Fruit fly (Drosophila melanogaster) whole organism, embryonic: ENCODE measurements around the gene CG34309.

Experiments
- Atf6 ChIP-seq: fragments of 200-800 bp; sonication (Bioruptor generic); IDR thresholded peaks from 2 replicates; pipeline ENCODE4 v1.3.6; 2022; ENCODE audit warnings: missing biosample characterization, missing genetic modification characterization
- Bdp1 ChIP-seq: fragments of 200-800 bp; sonication (Bioruptor generic); optimal IDR thresholded peaks from 3 replicates; lab custom pipeline; 2016; ENCODE audit warnings: missing biosample characterization, missing genetic modification characterization
- C15 ChIP-seq: fragments of 200-800 bp; sonication (Bioruptor generic); IDR thresholded peaks from 3 replicates; pipeline ENCODE4 v1.3.6; 2022; ENCODE audit warnings: missing biosample characterization, missing genetic modification characterization
- CG10267 ChIP-seq: fragments of 200-800 bp; sonication (Bioruptor generic); optimal IDR thresholded peaks from 2 replicates; lab custom pipeline; 2018; ENCODE audit warnings: missing biosample characterization, mild to moderate bottlenecking, missing genetic modification characterization, moderate library complexity
- CG10431 ChIP-seq: fragments of 200-800 bp; sonication (Bioruptor generic); optimal IDR thresholded peaks from 3 replicates; lab custom pipeline; 2018; ENCODE audit warnings: missing biosample characterization, mild to moderate bottlenecking, missing genetic modification characterization
- CG10543 ChIP-seq: fragments of 200-800 bp; sonication (Bioruptor generic); optimal IDR thresholded peaks from 3 replicates; lab custom pipeline; 2017; ENCODE audit warnings: missing biosample characterization, mild to moderate bottlenecking, missing genetic modification characterization, moderate library complexity
- CG10654 ChIP-seq: fragments of 200-800 bp; sonication (Bioruptor generic); optimal IDR thresholded peaks from 2 replicates; lab custom pipeline; 2016; ENCODE audit warnings: missing biosample characterization, missing genetic modification characterization
- CG10959 ChIP-seq: fragments of 200-800 bp; sonication (Bioruptor generic); IDR thresholded peaks from 2 replicates; pipeline ENCODE4 v1.3.6; 2022; ENCODE audit warnings: missing biosample characterization, missing genetic modification characterization
- CG11696 ChIP-seq: fragments of 200-800 bp; sonication (Bioruptor generic); IDR thresholded peaks from 2 replicates; pipeline ENCODE4 v1.3.6; 2022; ENCODE audit warnings: missing biosample characterization, missing genetic modification characterization
- CG12236 ChIP-seq: fragments of 200-800 bp; sonication (Bioruptor generic); optimal IDR thresholded peaks from 2 replicates; lab custom pipeline; 2016; ENCODE audit warnings: missing biosample characterization, missing genetic modification characterization
- CG12659 ChIP-seq: fragments of 200-800 bp; sonication (Bioruptor generic); optimal IDR thresholded peaks from 3 replicates; lab custom pipeline; 2017; ENCODE audit warnings: mild to moderate bottlenecking, missing biosample characterization, missing genetic modification reagents, missing genetic modification characterization
- CG12942 ChIP-seq: fragments of 200-800 bp; sonication (Bioruptor generic); optimal IDR thresholded peaks from 3 replicates; lab custom pipeline; 2016; ENCODE audit warnings: missing biosample characterization, missing genetic modification characterization
- CG1602 ChIP-seq: fragments of 200-800 bp; sonication (Bioruptor generic); optimal IDR thresholded peaks from 3 replicates; lab custom pipeline; 2016; ENCODE audit warnings: missing biosample characterization, missing genetic modification characterization
- CG1603 ChIP-seq: fragments of 200-800 bp; sonication (Bioruptor generic); optimal IDR thresholded peaks from 2 replicates; lab custom pipeline; 2019; ENCODE audit warnings: missing biosample characterization, mild to moderate bottlenecking, missing genetic modification characterization, moderate library complexity
- CG2116 ChIP-seq: fragments of 200-800 bp; sonication (Bioruptor generic); optimal IDR thresholded peaks from 3 replicates; lab custom pipeline; 2018; ENCODE audit warnings: missing biosample characterization, mild to moderate bottlenecking, missing genetic modification characterization
- CG2120 ChIP-seq: fragments of 200-800 bp; sonication (Bioruptor generic); optimal IDR thresholded peaks from 3 replicates; lab custom pipeline; 2016; ENCODE audit warnings: missing biosample characterization, missing genetic modification characterization
- CG4282 ChIP-seq: fragments of 200-800 bp; sonication (Bioruptor generic); optimal IDR thresholded peaks from 2 replicates; lab custom pipeline; 2016; ENCODE audit warnings: missing biosample characterization, missing genetic modification characterization
- CG4404 ChIP-seq: fragments of 200-800 bp; sonication (Bioruptor generic); IDR thresholded peaks from 2 replicates; pipeline ENCODE4 v1.3.6; 2022; ENCODE audit warnings: missing biosample characterization, missing genetic modification characterization
- CG4617 ChIP-seq: fragments of 200-800 bp; sonication (Bioruptor generic); optimal IDR thresholded peaks from 3 replicates; lab custom pipeline; 2016; ENCODE audit warnings: missing biosample characterization, missing genetic modification characterization, borderline replicate concordance
- CG7963 ChIP-seq: fragments of 200-800 bp; sonication (Bioruptor generic); IDR thresholded peaks from 3 replicates; pipeline ENCODE4 v1.3.6; 2022; ENCODE audit warnings: missing biosample characterization, missing genetic modification characterization; ENCODE audit not compliant: partially characterized antibody
- Dbx ChIP-seq: fragments of 200-800 bp; sonication (Bioruptor generic); IDR thresholded peaks from 3 replicates; pipeline ENCODE4 v1.3.6; 2022; ENCODE audit warnings: missing biosample characterization, missing genetic modification characterization
- Dip2 ChIP-seq: fragments of 200-800 bp; sonication (Bioruptor generic); IDR thresholded peaks from 2 replicates; pipeline ENCODE4 v1.3.6; 2022; ENCODE audit warnings: missing biosample characterization, missing genetic modification characterization
- Dp ChIP-seq: fragments of 200-800 bp; sonication (Bioruptor generic); optimal IDR thresholded peaks from 2 replicates; lab custom pipeline; 2018; ENCODE audit warnings: missing biosample characterization, mild to moderate bottlenecking, missing genetic modification characterization, moderate library complexity
- Drgx ChIP-seq: fragments of 200-800 bp; sonication (Bioruptor generic); IDR thresholded peaks from 2 replicates; pipeline ENCODE4 v1.3.6; 2022; ENCODE audit warnings: missing biosample characterization, missing genetic modification characterization
- Hr39 ChIP-seq: fragments of >200 bp; optimal IDR thresholded peaks from 2 replicates; lab custom pipeline; 2017
- Hr51 ChIP-seq, 2 experiments: fragments of 200-800 bp; sonication (Bioruptor generic); optimal IDR thresholded peaks; 2 replicates in 1 of 2; 3 replicates in 1 of 2; lab custom pipeline; 2016 to 2018; ENCODE audit warnings: missing biosample characterization in 2 of 2, missing genetic modification characterization in 2 of 2, mild to moderate bottlenecking in 1 of 2, moderate library complexity in 1 of 2
- Kr ChIP-seq: fragments of 200-800 bp; sonication (Bioruptor generic); optimal IDR thresholded peaks from 2 replicates; lab custom pipeline; 2017; ENCODE audit warnings: missing biosample characterization, mild to moderate bottlenecking, missing genetic modification characterization
- MBD-R2 ChIP-seq: fragments of 200-800 bp; sonication (Bioruptor generic); IDR thresholded peaks from 2 replicates; pipeline ENCODE4 v1.3.6; 2022; ENCODE audit warnings: missing biosample characterization, missing genetic modification characterization
- MESR4 ChIP-seq: fragments of 200-800 bp; sonication (Bioruptor generic); optimal IDR thresholded peaks from 2 replicates; lab custom pipeline; 2018; ENCODE audit warnings: missing biosample characterization, mild to moderate bottlenecking, missing genetic modification characterization, moderate library complexity
- Ptx1 ChIP-seq: fragments of 200-800 bp; sonication (Bioruptor generic); IDR thresholded peaks from 2 replicates; pipeline ENCODE4 v1.3.6; 2022; ENCODE audit warnings: missing biosample characterization, missing genetic modification characterization
- chn ChIP-seq: fragments of 200-800 bp; sonication (Bioruptor generic); optimal IDR thresholded peaks from 2 replicates; lab custom pipeline; 2016; ENCODE audit warnings: missing biosample characterization, missing genetic modification characterization
- dimm ChIP-seq: fragments of 200-800 bp; sonication (Bioruptor generic); IDR thresholded peaks from 2 replicates; pipeline ENCODE4 v1.3.6; 2022; ENCODE audit warnings: missing biosample characterization, missing genetic modification characterization
- dmrt11E ChIP-seq: fragments of 200-800 bp; sonication (Bioruptor generic); optimal IDR thresholded peaks from 3 replicates; lab custom pipeline; 2018; ENCODE audit warnings: missing biosample characterization, mild to moderate bottlenecking, missing genetic modification characterization, moderate library complexity
- exex ChIP-seq: fragments of 200-800 bp; sonication (Bioruptor generic); optimal IDR thresholded peaks from 4 replicates; lab custom pipeline; 2018; ENCODE audit warnings: missing biosample characterization, mild to moderate bottlenecking, missing genetic modification characterization, moderate library complexity
- eyg ChIP-seq: fragments of 200-800 bp; sonication (Bioruptor generic); optimal IDR thresholded peaks from 3 replicates; lab custom pipeline; 2016; ENCODE audit warnings: missing biosample characterization, missing genetic modification characterization
- gce ChIP-seq: fragments of 200-800 bp; sonication (Bioruptor generic); IDR thresholded peaks from 3 replicates; pipeline ENCODE4 v1.3.6; 2022; ENCODE audit warnings: missing biosample characterization, missing genetic modification characterization
- grn ChIP-seq: fragments of 200-800 bp; sonication (Bioruptor generic); optimal IDR thresholded peaks from 3 replicates; lab custom pipeline; 2017; ENCODE audit warnings: missing biosample characterization, missing genetic modification characterization
- her ChIP-seq: fragments of 200-800 bp; sonication (Bioruptor generic); optimal IDR thresholded peaks from 2 replicates; lab custom pipeline; 2016; ENCODE audit warnings: missing biosample characterization, missing genetic modification characterization
- ind ChIP-seq: fragments of 200-800 bp; sonication (Bioruptor generic); optimal IDR thresholded peaks from 3 replicates; lab custom pipeline; 2016; ENCODE audit warnings: missing biosample characterization, missing genetic modification characterization
- mld ChIP-seq: fragments of 200-800 bp; sonication (Bioruptor generic); IDR thresholded peaks from 3 replicates; pipeline ENCODE4 v1.3.6; 2022; ENCODE audit warnings: missing biosample characterization, missing genetic modification characterization; ENCODE audit not compliant: partially characterized antibody
- nerfin-1 ChIP-seq: fragments of 200-800 bp; sonication (Bioruptor generic); optimal IDR thresholded peaks from 3 replicates; lab custom pipeline; 2019; ENCODE audit warnings: missing biosample characterization, mild to moderate bottlenecking, missing genetic modification characterization, moderate library complexity
- ranshi ChIP-seq: fragments of 200-800 bp; sonication (Bioruptor generic); IDR thresholded peaks from 2 replicates; pipeline ENCODE4 v1.3.6; 2022; ENCODE audit warnings: missing biosample characterization, missing genetic modification characterization
- rib ChIP-seq: fragments of 200-800 bp; sonication (Bioruptor generic); IDR thresholded peaks from 2 replicates; pipeline ENCODE4 v1.3.6; 2022; ENCODE audit warnings: missing biosample characterization, missing genetic modification characterization
- schlank ChIP-seq: fragments of 200-800 bp; sonication (Bioruptor generic); optimal IDR thresholded peaks from 2 replicates; lab custom pipeline; 2018; ENCODE audit warnings: missing biosample characterization, mild to moderate bottlenecking, missing genetic modification characterization
- seq ChIP-seq: fragments of 200-800 bp; sonication (Bioruptor generic); IDR thresholded peaks from 2 replicates; pipeline ENCODE4 v1.3.6; 2022; ENCODE audit warnings: missing biosample characterization, missing genetic modification characterization
- sima ChIP-seq: fragments of 200-800 bp; sonication (Bioruptor generic); optimal IDR thresholded peaks from 2 replicates; lab custom pipeline; 2016; ENCODE audit warnings: missing biosample characterization, missing genetic modification characterization
- slbo ChIP-seq: fragments of 200-800 bp; sonication (Bioruptor generic); IDR thresholded peaks from 2 replicates; pipeline ENCODE4 v1.3.6; 2022; ENCODE audit warnings: missing biosample characterization, missing genetic modification characterization
- slp2 ChIP-seq: fragments of 200-800 bp; sonication (Bioruptor generic); optimal IDR thresholded peaks from 2 replicates; lab custom pipeline; 2016; ENCODE audit warnings: missing biosample characterization, missing genetic modification characterization
- ssp ChIP-seq: fragments of 200-800 bp; sonication (Bioruptor generic); IDR thresholded peaks from 2 replicates; pipeline ENCODE4 v1.3.6; 2022; ENCODE audit warnings: missing biosample characterization, missing genetic modification characterization
- stwl ChIP-seq: fragments of 200-800 bp; sonication (Bioruptor generic); optimal IDR thresholded peaks from 3 replicates; lab custom pipeline; 2018; ENCODE audit warnings: missing biosample characterization, mild to moderate bottlenecking, missing genetic modification characterization, moderate library complexity
- tin ChIP-seq: fragments of 200-800 bp; sonication (Bioruptor generic); optimal IDR thresholded peaks from 3 replicates; lab custom pipeline; 2016; ENCODE audit warnings: missing biosample characterization, missing genetic modification characterization
- tup ChIP-seq: fragments of 200-800 bp; sonication (Bioruptor generic); optimal IDR thresholded peaks from 2 replicates; lab custom pipeline; 2016; ENCODE audit warnings: missing biosample characterization, mild to moderate bottlenecking, missing genetic modification characterization, moderate library complexity

The CG34309 gene

dm6 chr3R:13382656-13383142 is 10.3 kb downstream of the CG34309 start (continued):
- TF ChIP-seq mld: no peak
- no peak for TF ChIP-seq chn (GFP tag; lab: Kevin White, UChicago)
- TF ChIP-seq Dp (GFP tag; lab: Kevin White, UChicago): no peak
- TF ChIP-seq Kr (GFP tag; lab: Kevin White, UChicago): no peak
- no peak for TF ChIP-seq Hr39
- peak; percentile 16 for TF ChIP-seq MESR4 (GFP tag; lab: Kevin White, UChicago)
- TF ChIP-seq seq: no peak
- TF ChIP-seq tin: no peak
- TF ChIP-seq MBD-R2 (GFP tag; lab: Robert Waterston, UW): peak; percentile 30; the same call in 1 of the 2 replicates
- TF ChIP-seq dmrt11E: no peak
- TF ChIP-seq slbo: peak; percentile 58
- TF ChIP-seq ranshi: no peak
- TF ChIP-seq CG1602 (GFP tag; lab: Kevin White, UChicago): no peak
- no peak for TF ChIP-seq CG4617 (GFP tag; lab: Kevin White, UChicago)
- TF ChIP-seq gce (GFP tag; lab: Robert Waterston, UW): no peak
- TF ChIP-seq CG10431: no peak
- no peak for TF ChIP-seq CG4282 (GFP tag; lab: Kevin White, UChicago)
- 0 out of 3 replicates have a peak, but pooled peaks have one; percentile 23 for TF ChIP-seq Dbx (GFP tag; lab: Robert Waterston, UW)
- TF ChIP-seq nerfin-1 (tag; lab: Kevin White, UChicago): no peak
- TF ChIP-seq dimm (GFP tag; lab: Robert Waterston, UW): no peak
- TF ChIP-seq stwl (tag; lab: Kevin White, UChicago): peak; percentile 7
- no peak for TF ChIP-seq C15
- TF ChIP-seq tup (GFP tag; lab: Kevin White, UChicago): no peak
- no peak for TF ChIP-seq Drgx
- TF ChIP-seq rib (GFP tag; lab: Robert Waterston, UW): peak; percentile 69; the same call in 1 of the 2 replicates
- TF ChIP-seq Hr51 (GFP tag; optimal IDR thresholded peaks at IDR 0.05; lab: Kevin White, UChicago): no peak
- no peak for TF ChIP-seq Dip2 (GFP tag; lab: Robert Waterston, UW)
- no peak for TF ChIP-seq CG10959
- TF ChIP-seq CG7963 (GFP tag; lab: Robert Waterston, UW): no peak
- TF ChIP-seq CG12659 (GFP tag; lab: Kevin White, UChicago): no peak
- TF ChIP-seq CG2120 (GFP tag; lab: Kevin White, UChicago): peak; percentile 59
- no peak for TF ChIP-seq CG10267
- TF ChIP-seq CG1603 (tag; lab: Kevin White, UChicago): no peak
- no peak for TF ChIP-seq CG12942 (GFP tag; lab: Kevin White, UChicago)
- no peak for TF ChIP-seq ssp (GFP tag; lab: Robert Waterston, UW)
- TF ChIP-seq ind (GFP tag; lab: Kevin White, UChicago): no peak
- TF ChIP-seq exex (tag; lab: Kevin White, UChicago): no peak
- peak; percentile 24 for TF ChIP-seq CG10543 (GFP tag; lab: Kevin White, UChicago)
- no peak for TF ChIP-seq Bdp1 (GFP tag; lab: Kevin White, UChicago)
- TF ChIP-seq CG12236 (GFP tag; lab: Kevin White, UChicago): no peak
- TF ChIP-seq Ptx1 (GFP tag; lab: Robert Waterston, UW): no peak
- TF ChIP-seq slp2 (GFP tag; lab: Kevin White, UChicago): no peak
- peak; percentile 51 for TF ChIP-seq eyg (GFP tag; lab: Kevin White, UChicago)
- TF ChIP-seq her (GFP tag; lab: Kevin White, UChicago): no peak
- TF ChIP-seq sima (GFP tag; lab: Kevin White, UChicago): no peak
- no peak for TF ChIP-seq Atf6 (GFP tag; lab: Robert Waterston, UW)
- TF ChIP-seq schlank (tag; lab: Kevin White, UChicago): no peak
- TF ChIP-seq CG11696 (GFP tag; lab: Robert Waterston, UW): no peak
- TF ChIP-seq CG4404 (GFP tag; lab: Robert Waterston, UW): no peak
- TF ChIP-seq grn (GFP tag; lab: Kevin White, UChicago): no peak
- TF ChIP-seq CG2116 (GFP tag; lab: Kevin White, UChicago): no peak
- TF ChIP-seq CG10654 (GFP tag; lab: Kevin White, UChicago): no peak
